Worm (Caenorhabditis elegans) whole organism, L4 larva: ENCODE data around the gene snt-1.

Source experiments
- F10B5.3 ChIP-seq: sonication (generic microtip); optimal IDR thresholded peaks from 2 replicates; lab custom pipeline; 2016; ENCODE audit warnings: mild to moderate bottlenecking, missing genetic modification characterization, missing compliant biosample characterization
- F26F4.8 ChIP-seq: fragments of 200-800 bp; sonication (Bioruptor generic); conservative IDR thresholded peaks from 2 replicates; pipeline ENCODE4 v1.3.6; 2022; ENCODE audit warnings: missing genetic modification characterization, missing compliant biosample characterization
- Y5F2A.4 ChIP-seq: fragments of 200-800 bp; sonication (Bioruptor generic); optimal IDR thresholded peaks from 2 replicates; lab custom pipeline; 2018; ENCODE audit warnings: mild to moderate bottlenecking, missing genetic modification characterization, missing compliant biosample characterization
- ZK546.5 ChIP-seq, 2 experiments: sonication (generic microtip); optimal IDR thresholded peaks; 2 replicates each; lab custom pipeline; 2017; ENCODE audit warnings: missing biosample characterization in 2 of 2, missing genetic modification characterization in 2 of 2
- aly-2 ChIP-seq: sonication (generic microtip); optimal IDR thresholded peaks from 2 replicates; lab custom pipeline; 2018; ENCODE audit warnings: missing biosample characterization, missing genetic modification characterization
- ama-1 ChIP-seq: fragments of 150-350 bp; optimal IDR thresholded peaks from 2 replicates; lab custom pipeline; 2014; ENCODE audit warnings: inconsistent platforms, mixed read lengths
- ceh-20 ChIP-seq: fragments of 200-800 bp; sonication (Bioruptor generic); IDR thresholded peaks from 2 replicates; pipeline ENCODE4 v1.3.6; 2022; ENCODE audit warnings: missing genetic modification reagents, missing genetic modification characterization, missing compliant biosample characterization
- ceh-82 ChIP-seq: sonication (generic microtip); optimal IDR thresholded peaks from 2 replicates; lab custom pipeline; 2017; ENCODE audit warnings: missing biosample characterization, missing genetic modification characterization
- ces-1 ChIP-seq: fragments of 150-350 bp; sonication (generic microtip); optimal IDR thresholded peaks from 4 replicates; lab custom pipeline; 2014; ENCODE audit warnings: missing biosample characterization, missing genetic modification reagents, missing genetic modification characterization
- cey-2 ChIP-seq: sonication (generic microtip); optimal IDR thresholded peaks from 3 replicates; lab custom pipeline; 2017; ENCODE audit warnings: missing genetic modification characterization, mild to moderate bottlenecking, missing compliant biosample characterization, antibody characterized with exemption, borderline replicate concordance; ENCODE audit not compliant: insufficient read depth
- daf-12 ChIP-seq: fragments of 150-350 bp; optimal IDR thresholded peaks from 2 replicates; lab custom pipeline; 2014; ENCODE audit warnings: missing biosample characterization, missing genetic modification reagents, missing genetic modification characterization
- daf-16 ChIP-seq, 3 experiments: sonication (generic microtip); optimal IDR thresholded peaks; 2 replicates each; lab custom pipeline; 2016 to 2017; ENCODE audit warnings: missing genetic modification characterization in 3 of 3, missing genetic modification reagents in 3 of 3, mild to moderate bottlenecking in 2 of 3, missing compliant biosample characterization in 2 of 3, missing biosample characterization in 1 of 3, moderate library complexity in 1 of 3
- dmd-6 ChIP-seq: fragments of 200-800 bp; sonication (Bioruptor generic); IDR thresholded peaks from 2 replicates; pipeline ENCODE4 v1.3.6; 2022; ENCODE audit warnings: missing genetic modification reagents, missing genetic modification characterization, missing compliant biosample characterization
- dpl-1 ChIP-seq: fragments of 150-350 bp; optimal IDR thresholded peaks from 2 replicates; lab custom pipeline; 2014; ENCODE audit warnings: missing biosample characterization, missing genetic modification reagents, missing genetic modification characterization
- gei-8 ChIP-seq: fragments of 200-800 bp; sonication (Bioruptor generic); optimal IDR thresholded peaks from 2 replicates; lab custom pipeline; 2018; ENCODE audit warnings: mild to moderate bottlenecking, missing genetic modification characterization, missing compliant biosample characterization
- hif-1 ChIP-seq, 2 experiments: sonication (generic microtip); optimal IDR thresholded peaks; 2 replicates each; lab custom pipeline; 2016 to 2017; ENCODE audit warnings: missing compliant biosample characterization in 2 of 2, missing genetic modification characterization in 2 of 2, missing genetic modification reagents in 2 of 2, missing genotype in 2 of 2, mild to moderate bottlenecking in 1 of 2
- hlh-11 ChIP-seq: fragments of 200-800 bp; sonication (Bioruptor generic); optimal IDR thresholded peaks from 2 replicates; lab custom pipeline; 2018; ENCODE audit warnings: mild to moderate bottlenecking, missing genetic modification characterization, missing compliant biosample characterization
- jun-1 ChIP-seq: fragments of 150-350 bp; optimal IDR thresholded peaks from 2 replicates; lab custom pipeline; 2014; ENCODE audit warnings: missing biosample characterization, missing genetic modification reagents, missing genetic modification characterization
- lin-1 ChIP-seq: fragments of 200-800 bp; sonication (Bioruptor generic); IDR thresholded peaks from 2 replicates; pipeline ENCODE4 v1.3.6; 2022; ENCODE audit warnings: missing genetic modification reagents, missing genetic modification characterization, missing compliant biosample characterization
- lin-38 ChIP-seq: fragments of 200-800 bp; sonication (Bioruptor generic); IDR thresholded peaks from 2 replicates; pipeline ENCODE4 v1.3.6; 2022; ENCODE audit warnings: missing genetic modification reagents, missing genetic modification characterization, missing compliant biosample characterization
- madf-5 ChIP-seq, 2 experiments: fragments of 200-800 bp; sonication (Bioruptor generic); IDR thresholded peaks; 2 replicates each; pipeline ENCODE4 v1.3.6; 2022; ENCODE audit warnings: missing compliant biosample characterization in 2 of 2, missing genetic modification characterization in 2 of 2
- mdl-1 ChIP-seq, 2 experiments: fragments of 150-350 bp in 1 of 2; sonication (generic microtip) in 1 of 2; optimal IDR thresholded peaks; 2 replicates each; lab custom pipeline; 2014 to 2017; ENCODE audit warnings: missing biosample characterization in 2 of 2, missing genetic modification characterization in 2 of 2
- mes-2 ChIP-seq: sonication (generic microtip); optimal IDR thresholded peaks from 2 replicates; lab custom pipeline; 2016; ENCODE audit warnings: missing genotype, mild to moderate bottlenecking, missing genetic modification characterization, missing compliant biosample characterization; ENCODE audit not compliant: poor library complexity, severe bottlenecking
- mxl-3 ChIP-seq: fragments of 200-800 bp; sonication (Bioruptor generic); optimal IDR thresholded peaks from 2 replicates; lab custom pipeline; 2018; ENCODE audit warnings: mild to moderate bottlenecking, missing genetic modification characterization, missing compliant biosample characterization
- nhr-10 ChIP-seq: fragments of 150-350 bp; optimal IDR thresholded peaks from 2 replicates; lab custom pipeline; 2014; ENCODE audit warnings: missing biosample characterization, missing genetic modification characterization
- nhr-11 ChIP-seq: fragments of 150-350 bp; optimal IDR thresholded peaks from 2 replicates; lab custom pipeline; 2014; ENCODE audit warnings: missing biosample characterization, missing genetic modification characterization
- nhr-25 ChIP-seq: sonication (generic microtip); optimal IDR thresholded peaks from 2 replicates; lab custom pipeline; 2017; ENCODE audit warnings: missing genetic modification characterization, mild to moderate bottlenecking, missing compliant biosample characterization, antibody characterized with exemption, moderate library complexity, borderline replicate concordance; ENCODE audit not compliant: insufficient read depth
- nhr-42 ChIP-seq: fragments of 200-800 bp; sonication (Bioruptor generic); IDR thresholded peaks from 2 replicates; pipeline ENCODE4 v1.3.6; 2022; ENCODE audit warnings: missing genetic modification characterization, missing compliant biosample characterization
- pha-4 ChIP-seq, 2 experiments: fragments of 150-350 bp in 1 of 2; fragments of 200-800 bp in 1 of 2; sonication (Bioruptor generic) in 1 of 2; IDR thresholded peaks in 1 of 2; optimal IDR thresholded peaks in 1 of 2; 2 replicates each; pipeline versions ENCODE4 v1.3.6 to Lab custom; 2014 to 2022; ENCODE audit warnings: missing genetic modification characterization in 2 of 2, missing genetic modification reagents in 2 of 2, missing biosample characterization in 1 of 2, missing compliant biosample characterization in 1 of 2
- php-3 ChIP-seq: fragments of 200-800 bp; sonication (Bioruptor generic); IDR thresholded peaks from 2 replicates; pipeline ENCODE4 v1.3.6; 2022; ENCODE audit warnings: missing genetic modification reagents, missing genetic modification characterization, missing compliant biosample characterization
- pqm-1 ChIP-seq: sonication (generic microtip); optimal IDR thresholded peaks from 2 replicates; lab custom pipeline; 2017; ENCODE audit warnings: missing biosample characterization, missing genetic modification characterization
- rbr-2 ChIP-seq: sonication (generic microtip); optimal IDR thresholded peaks from 2 replicates; lab custom pipeline; 2016; ENCODE audit warnings: missing genotype, missing genetic modification characterization, missing compliant biosample characterization
- saeg-2 ChIP-seq: fragments of 200-800 bp; sonication (Bioruptor generic); IDR thresholded peaks from 2 replicates; pipeline ENCODE4 v1.3.6; 2022; ENCODE audit warnings: missing genetic modification reagents, missing genetic modification characterization, missing compliant biosample characterization
- sdz-12 ChIP-seq: fragments of 200-800 bp; sonication (Bioruptor generic); optimal IDR thresholded peaks from 2 replicates; lab custom pipeline; 2018; ENCODE audit warnings: mild to moderate bottlenecking, missing genetic modification characterization, missing compliant biosample characterization
- set-16 ChIP-seq: fragments of 200-800 bp; sonication (Bioruptor generic); IDR thresholded peaks from 2 replicates; pipeline ENCODE4 v1.3.6; 2022; ENCODE audit warnings: missing genetic modification reagents, missing genetic modification characterization, missing compliant biosample characterization
- skn-1 ChIP-seq: fragments of 150-350 bp; optimal IDR thresholded peaks from 2 replicates; lab custom pipeline; 2014; ENCODE audit warnings: missing biosample characterization, missing genetic modification characterization
- snpc-4 ChIP-seq: fragments of 150-350 bp; optimal IDR thresholded peaks from 2 replicates; lab custom pipeline; 2014; ENCODE audit warnings: missing biosample characterization, missing genetic modification characterization
- spr-1 ChIP-seq: sonication (generic microtip); optimal IDR thresholded peaks from 2 replicates; lab custom pipeline; 2016; ENCODE audit warnings: mild to moderate bottlenecking, missing genetic modification characterization, missing compliant biosample characterization
- tag-97 ChIP-seq: fragments of 200-800 bp; sonication (Bioruptor generic); IDR thresholded peaks from 2 replicates; pipeline ENCODE4 v1.3.6; 2022; ENCODE audit warnings: missing genetic modification characterization, missing compliant biosample characterization
- unc-39 ChIP-seq: sonication (generic microtip); optimal IDR thresholded peaks from 2 replicates; lab custom pipeline; 2017; ENCODE audit warnings: missing biosample characterization, missing genetic modification characterization
- vab-7 ChIP-seq: fragments of 200-800 bp; sonication (Bioruptor generic); IDR thresholded peaks from 2 replicates; pipeline ENCODE4 v1.3.6; 2022; ENCODE audit warnings: missing genetic modification reagents, missing genetic modification characterization, missing compliant biosample characterization
- zag-1 ChIP-seq: fragments of 150-350 bp; optimal IDR thresholded peaks from 2 replicates; lab custom pipeline; 2014; ENCODE audit warnings: missing biosample characterization, missing genetic modification characterization
- zfp-3 ChIP-seq: fragments of 200-800 bp; sonication (Bioruptor generic); conservative IDR thresholded peaks from 2 replicates; pipeline ENCODE4 v1.3.6; 2022; ENCODE audit warnings: missing genetic modification reagents, missing genetic modification characterization, missing compliant biosample characterization
- zip-11 ChIP-seq: fragments of 200-800 bp; sonication (Bioruptor generic); IDR thresholded peaks from 2 replicates; pipeline ENCODE4 v1.3.6; 2022; ENCODE audit warnings: missing genetic modification characterization, missing compliant biosample characterization
- ztf-11 ChIP-seq: fragments of 150-350 bp; optimal IDR thresholded peaks from 2 replicates; lab custom pipeline; 2014; ENCODE audit warnings: missing biosample characterization, missing genetic modification characterization
- ztf-7 ChIP-seq: fragments of 150-350 bp; optimal IDR thresholded peaks from 2 replicates; lab custom pipeline; 2014; ENCODE audit warnings: missing biosample characterization, missing genetic modification characterization

The snt-1 gene

ce11 chrII:6828073-6828900 lies 17.5 kb downstream of the snt-1 start (continued):
- TF ChIP-seq vab-7: 0 out of 2 replicates have a peak, but pooled peaks have one; percentile 19
- 0 out of 4 replicates have a peak, but pooled peaks of 1 of the 2 experiments have one; percentile 57 for TF ChIP-seq madf-5 (GFP tag; IDR thresholded peaks at IDR 0.05; lab: Robert Waterston, UW)
- no peak for TF ChIP-seq dpl-1 (GFP tag; lab: Kevin White, UChicago)
- TF ChIP-seq ZK546.5 (tag; optimal IDR thresholded peaks at IDR 0.05; lab: Kevin White, UChicago): no peak
- TF ChIP-seq rbr-2 (tag; lab: Kevin White, UChicago): peak; percentile 5
- peak; percentile 59; the same call in 1 of the 2 replicates for TF ChIP-seq set-16 (GFP tag; lab: Robert Waterston, UW)
- TF ChIP-seq hlh-11 (tag; lab: Kevin White, UChicago): no peak
- TF ChIP-seq tag-97 (GFP tag; lab: Robert Waterston, UW): no peak
- peak; percentile 9 for TF ChIP-seq sdz-12 (GFP tag; lab: Kevin White, UChicago)
- TF ChIP-seq cey-2: no peak

- no peak for TF ChIP-seq cey-2
- no peak for TF ChIP-seq gei-8 (GFP tag; lab: Kevin White, UChicago)
- no peak for TF ChIP-seq php-3 (GFP tag; lab: Robert Waterston, UW)
- no peak for TF ChIP-seq nhr-42 (GFP tag; lab: Robert Waterston, UW)
- no peak for TF ChIP-seq ztf-7
- no peak for TF ChIP-seq pha-4 (GFP tag; IDR thresholded peaks at IDR 0.05; lab: Robert Waterston, UW)
- no peak for TF ChIP-seq pha-4 (tag; optimal IDR thresholded peaks at IDR 0.05; lab: Kevin White, UChicago)
- no peak for TF ChIP-seq unc-39 (tag; lab: Kevin White, UChicago)
- peak; percentile 28 for TF ChIP-seq nhr-25
- no peak for TF ChIP-seq snpc-4 (tag; lab: Kevin White, UChicago)
- TF ChIP-seq pqm-1: peak; percentile 55
- TF ChIP-seq F26F4.8 (GFP tag; lab: Robert Waterston, UW): no peak
- no peak for TF ChIP-seq ces-1 (GFP tag; lab: Kevin White, UChicago)
- no peak for TF ChIP-seq daf-12 (tag; lab: Kevin White, UChicago)
- TF ChIP-seq F10B5.3 (tag; lab: Kevin White, UChicago): no peak
- no peak for TF ChIP-seq ceh-20 (GFP tag; lab: Robert Waterston, UW)
- TF ChIP-seq lin-38 (GFP tag; lab: Robert Waterston, UW): no peak
- TF ChIP-seq zip-11 (GFP tag; lab: Robert Waterston, UW): no peak
- 0 out of 2 replicates have a peak, but pooled peaks have one; percentile 13 for TF ChIP-seq lin-1
- no peak for TF ChIP-seq aly-2 (tag; lab: Kevin White, UChicago)
- TF ChIP-seq dmd-6 (GFP tag; lab: Robert Waterston, UW): peak; percentile 60; the same call in 1 of the 2 replicates
- no peak for TF ChIP-seq spr-1
- peak; percentile 0 for TF ChIP-seq nhr-10
- TF ChIP-seq mxl-3 (GFP tag; lab: Kevin White, UChicago): peak; percentile 82
- TF ChIP-seq zfp-3: no peak
- peak; percentile 10 for TF ChIP-seq mes-2 (tag; lab: Kevin White, UChicago)
- TF ChIP-seq skn-1 (tag; lab: Kevin White, UChicago): no peak
- TF ChIP-seq jun-1 (tag; lab: Kevin White, UChicago): no peak
- TF ChIP-seq ztf-11 (tag; lab: Kevin White, UChicago): no peak
- no peak for TF ChIP-seq nhr-11 (tag; lab: Kevin White, UChicago)
- no peak for TF ChIP-seq sdz-12 (GFP tag; lab: Kevin White, UChicago)
- TF ChIP-seq zag-1 (tag; lab: Kevin White, UChicago): no peak
- no peak for TF ChIP-seq saeg-2 (GFP tag; lab: Robert Waterston, UW)
- TF ChIP-seq daf-16 (GFP tag; optimal IDR thresholded peaks at IDR 0.05; lab: Kevin White, UChicago): no peak
- TF ChIP-seq daf-16 (tag; optimal IDR thresholded peaks at IDR 0.05; lab: Kevin White, UChicago): peak; percentile 36
- TF ChIP-seq ceh-82: no peak
- no peak for TF ChIP-seq ama-1 (lab: Kevin White, UChicago)
- TF ChIP-seq hif-1 (tag; optimal IDR thresholded peaks at IDR 0.05; lab: Kevin White, UChicago): no peak
- TF ChIP-seq Y5F2A.4 (GFP tag; lab: Kevin White, UChicago): no peak
- peak in 1 of 2 experiments; percentile 29 for TF ChIP-seq mdl-1 (tag; optimal IDR thresholded peaks at IDR 0.05; lab: Kevin White, UChicago)
Observed at ce11 chrII:6829108-6829507, 18.3 kb downstream of the snt-1 start.
